Worm (Caenorhabditis elegans): Measurements from ENCODE around the gene R12C12.7.

The R12C12.7 gene

DNA sequence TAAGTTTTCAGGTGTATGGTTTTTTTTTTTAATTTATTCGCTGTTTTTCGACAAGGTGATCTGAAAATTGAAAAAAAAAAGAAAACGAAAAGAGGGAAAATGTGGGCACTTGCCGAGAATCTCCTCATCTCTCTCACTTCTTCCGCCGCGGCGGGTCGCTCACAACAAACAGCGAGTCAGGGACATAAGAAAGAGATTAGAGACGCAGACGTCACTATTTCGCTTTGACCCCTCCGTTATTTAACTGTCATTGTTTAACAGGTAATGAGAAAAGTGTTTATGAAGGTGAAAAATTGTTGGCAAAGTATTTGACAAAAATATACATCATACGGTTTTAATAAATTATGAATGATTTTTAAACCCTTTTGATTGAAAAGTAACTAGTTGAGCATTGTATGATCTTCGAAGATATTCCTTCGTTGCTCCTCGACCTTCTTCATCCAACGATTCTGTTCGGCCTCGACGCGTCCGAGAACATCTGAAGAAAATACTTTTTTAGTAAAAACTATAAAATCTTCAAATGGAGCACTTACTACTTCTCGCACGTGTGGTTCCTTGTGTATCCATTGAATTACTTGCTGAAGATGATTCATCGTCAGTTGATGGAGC lies 9.7 kb downstream of the R12C12.7 start:
- TF ChIP-seq xbp-1 (tag; optimal IDR thresholded peaks at IDR 0.05), result no peak
- TF ChIP-seq lsy-2 (tag; optimal IDR thresholded peaks at IDR 0.05), result peak in 1 of 2 experiments; percentile 45
- peak; percentile 11 for TF ChIP-seq tbx-2 (tag; optimal IDR thresholded peaks at IDR 0.05)
- no peak for TF ChIP-seq fkh-8 (tag; optimal IDR thresholded peaks at IDR 0.05)
- peak; percentile 33 for TF ChIP-seq nhr-47 (tag; optimal IDR thresholded peaks at IDR 0.05)
- TF ChIP-seq fos-1 (tag; optimal IDR thresholded peaks at IDR 0.05), result no peak
- TF ChIP-seq blmp-1 (tag; optimal IDR thresholded peaks at IDR 0.05), result peak; percentile 93
- TF ChIP-seq C34B4.2 (tag; optimal IDR thresholded peaks at IDR 0.05), result no peak
- TF ChIP-seq hlh-4 (tag; optimal IDR thresholded peaks at IDR 0.05), result no peak
- TF ChIP-seq rnt-1 (tag; optimal IDR thresholded peaks at IDR 0.05), result peak; percentile 27
- TF ChIP-seq nhr-71 (tag; optimal IDR thresholded peaks at IDR 0.05), result peak; percentile 40
- TF ChIP-seq lin-14 (GFP tag; optimal IDR thresholded peaks at IDR 0.05), result peak; percentile 67
- TF ChIP-seq efl-1 (optimal IDR thresholded peaks at IDR 0.05), result peak; percentile 30 to 33
- TF ChIP-seq efl-1 (GFP tag; optimal IDR thresholded peaks at IDR 0.05 in 1 of 2), result peak; percentile 17 to 94
- peak in 1 of 6 experiments; percentile 48 for TF ChIP-seq elt-3 (tag; optimal IDR thresholded peaks at IDR 0.05)
- TF ChIP-seq nhr-77 (tag; optimal IDR thresholded peaks at IDR 0.05), result peak; percentile 13
- peak; percentile 52 for TF ChIP-seq mep-1 (tag; optimal IDR thresholded peaks at IDR 0.05)
- TF ChIP-seq ces-1 (GFP tag; optimal IDR thresholded peaks at IDR 0.05), result no peak
- TF ChIP-seq snu-23 (GFP tag; optimal IDR thresholded peaks at IDR 0.05), result peak; percentile 43
- peak; percentile 22 for TF ChIP-seq nhr-20 (tag; optimal IDR thresholded peaks at IDR 0.05)
- no peak for TF ChIP-seq aly-2 (tag; optimal IDR thresholded peaks at IDR 0.05)
- TF ChIP-seq dpl-1 (GFP tag; optimal IDR thresholded peaks at IDR 0.05), result peak in 1 of 3 experiments; percentile 28
- peak; percentile 65 for TF ChIP-seq nhr-85 (tag)

DNA sequence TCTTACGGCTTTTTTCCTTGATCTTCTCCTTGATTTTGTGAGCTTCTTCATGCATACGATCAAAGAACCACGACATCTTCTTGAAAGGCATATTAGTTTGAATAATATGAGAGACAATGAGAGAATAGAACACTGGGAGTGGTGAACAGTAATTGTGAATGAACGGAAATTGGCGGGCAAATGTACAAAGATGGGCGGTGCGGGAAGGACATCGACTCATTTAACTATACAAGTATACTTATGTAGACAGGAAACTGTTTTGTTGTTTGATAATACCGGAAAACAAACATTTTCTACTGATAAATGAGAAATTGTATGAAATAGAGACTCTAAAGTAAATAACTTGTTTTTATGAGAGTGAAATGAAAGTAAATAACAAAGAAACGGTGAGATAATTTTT lies 10.7 kb downstream of the R12C12.7 start, which contains the start of gene R12C12.5:
Gene R12C12.5, minus strand, starts transcription at position 101 of the 400 bp plus-strand sequence.
- TF ChIP-seq pqm-1 (tag; optimal IDR thresholded peaks at IDR 0.05) (no peak), aly-2 (tag; optimal IDR thresholded peaks at IDR 0.05) (no peak), nhr-11 (tag; optimal IDR thresholded peaks at IDR 0.05) (no peak), sptf-1 (tag; optimal IDR thresholded peaks at IDR 0.05) (no peak)

DNA sequence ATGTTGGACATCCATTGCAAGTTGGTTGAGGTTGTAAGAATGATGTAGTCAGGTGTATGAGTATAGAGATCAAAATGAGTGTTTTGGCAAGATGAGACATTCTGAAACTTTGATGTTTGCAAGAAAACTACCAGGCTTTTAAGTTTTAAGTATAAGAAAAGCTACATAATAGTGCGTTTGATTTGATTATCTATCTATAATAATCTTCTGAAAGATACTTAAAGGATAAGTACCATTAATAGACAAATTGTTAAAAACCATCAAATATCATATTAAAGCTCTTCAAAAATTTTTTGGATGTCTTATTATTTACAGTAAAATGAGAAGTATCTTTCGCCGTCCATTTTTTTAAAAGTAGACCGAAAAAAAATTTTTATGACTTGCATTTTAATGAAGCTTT lies 12.6 kb downstream of the R12C12.7 start, which contains the start of gene R12C12.10:
Gene R12C12.10, minus strand, starts transcription at position 101 of the 400 bp plus-strand sequence.
- TF ChIP-seq nhr-47 (tag; optimal IDR thresholded peaks at IDR 0.05), result no peak
- TF ChIP-seq vab-15 (tag; optimal IDR thresholded peaks at IDR 0.05), result no peak
- no peak for TF ChIP-seq grh-1 (GFP tag; IDR thresholded peaks at IDR 0.05)
- no peak for TF ChIP-seq dpl-1 (GFP tag; optimal IDR thresholded peaks at IDR 0.05)
- TF ChIP-seq nhr-11 (tag; optimal IDR thresholded peaks at IDR 0.05), result no peak
- no peak for TF ChIP-seq nhr-20 (tag; optimal IDR thresholded peaks at IDR 0.05)
- TF ChIP-seq snpc-4 (tag; optimal IDR thresholded peaks at IDR 0.05), result no peak
- TF ChIP-seq sox-4 (tag; optimal IDR thresholded peaks at IDR 0.05), result no peak
- TF ChIP-seq lin-15B (tag; optimal IDR thresholded peaks at IDR 0.05), result no peak
- TF ChIP-seq unc-30 (tag; optimal IDR thresholded peaks at IDR 0.05), result no peak
- no peak for TF ChIP-seq mep-1 (tag; optimal IDR thresholded peaks at IDR 0.05)
- TF ChIP-seq xbp-1 (tag; optimal IDR thresholded peaks at IDR 0.05), result no peak
- no peak for TF ChIP-seq nhr-77 (tag; optimal IDR thresholded peaks at IDR 0.05)
- TF ChIP-seq sup-37 (GFP tag; optimal IDR thresholded peaks at IDR 0.05), result no peak
- TF ChIP-seq Y116A8C.19 (tag; optimal IDR thresholded peaks at IDR 0.05; ENCODE audit: borderline replicate concordance), result no peak
- TF ChIP-seq aly-2 (tag; optimal IDR thresholded peaks at IDR 0.05), result no peak
- TF ChIP-seq efl-3 (GFP tag; optimal IDR thresholded peaks at IDR 0.05), result no peak
- TF ChIP-seq isw-1 (GFP tag; IDR thresholded peaks at IDR 0.05), result no peak
- no peak for TF ChIP-seq unc-86 (tag; optimal IDR thresholded peaks at IDR 0.05)

DNA sequence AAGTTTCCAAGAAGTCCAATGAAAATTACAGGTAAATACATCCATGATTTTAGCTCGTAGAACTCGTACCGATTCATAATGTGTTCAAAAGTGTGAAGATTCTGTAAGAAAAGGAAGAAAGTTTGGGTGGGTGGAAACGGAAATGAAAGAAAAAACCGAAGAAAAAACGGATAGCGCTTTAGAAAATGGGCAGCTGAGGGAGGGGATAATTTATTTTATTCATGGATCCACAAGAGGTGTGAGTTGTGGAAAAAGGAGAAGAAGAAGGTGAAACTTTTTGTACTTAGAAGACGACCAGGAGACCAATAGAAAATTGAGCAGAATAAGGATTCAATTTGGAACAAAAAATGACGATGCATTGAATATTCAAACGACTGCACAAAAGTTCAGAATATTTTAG lies 24.7 kb downstream of the R12C12.7 start, which contains the start of gene frpr-16:
Gene frpr-16, minus strand, starts transcription at position 101 of the 400 bp plus-strand sequence.
- TF ChIP-seq dsc-1 (tag; optimal IDR thresholded peaks at IDR 0.05) (no peak), nhr-71 (tag; optimal IDR thresholded peaks at IDR 0.05) (no peak), ceh-82 (tag; optimal IDR thresholded peaks at IDR 0.05) (no peak), nhr-28 (tag; optimal IDR thresholded peaks at IDR 0.05) (no peak), nhr-77 (tag; optimal IDR thresholded peaks at IDR 0.05) (no peak), mep-1 (tag; optimal IDR thresholded peaks at IDR 0.05) (no peak)
